Fruit fly (Drosophila melanogaster) whole organism, embryonic: ENCODE measurements around the gene CG3097.

Source experiments
- Ada2b ChIP-seq: fragments of 200-800 bp; sonication (Bioruptor generic); IDR thresholded peaks from 2 replicates; pipeline ENCODE4 v1.3.6; 2022; ENCODE audit warnings: missing biosample characterization, missing genetic modification characterization
- CG10274 ChIP-seq: fragments of 200-800 bp; sonication (Bioruptor generic); optimal IDR thresholded peaks from 3 replicates; lab custom pipeline; 2017; ENCODE audit warnings: missing biosample characterization, mild to moderate bottlenecking, missing genetic modification characterization
- CG10321 ChIP-seq: fragments of 200-800 bp; sonication (Bioruptor generic); IDR thresholded peaks from 2 replicates; pipeline ENCODE4 v1.3.6; 2022; ENCODE audit warnings: missing biosample characterization, missing genetic modification characterization
- CG10431 ChIP-seq: fragments of 200-800 bp; sonication (Bioruptor generic); optimal IDR thresholded peaks from 3 replicates; lab custom pipeline; 2018; ENCODE audit warnings: missing biosample characterization, mild to moderate bottlenecking, missing genetic modification characterization
- CG10543 ChIP-seq: fragments of 200-800 bp; sonication (Bioruptor generic); optimal IDR thresholded peaks from 3 replicates; lab custom pipeline; 2017; ENCODE audit warnings: missing biosample characterization, mild to moderate bottlenecking, missing genetic modification characterization, moderate library complexity
- CG1233 ChIP-seq: fragments of 200-800 bp; sonication (Bioruptor generic); optimal IDR thresholded peaks from 4 replicates; lab custom pipeline; 2018; ENCODE audit warnings: missing biosample characterization, mild to moderate bottlenecking, missing genetic modification characterization
- CG13296 ChIP-seq: fragments of 200-800 bp; sonication (Bioruptor generic); optimal IDR thresholded peaks from 3 replicates; lab custom pipeline; 2018; ENCODE audit warnings: missing biosample characterization, mild to moderate bottlenecking, missing genetic modification characterization
- CG14965 ChIP-seq: fragments of 200-800 bp; sonication (Bioruptor generic); optimal IDR thresholded peaks from 2 replicates; lab custom pipeline; 2016; ENCODE audit warnings: missing biosample characterization, missing genetic modification characterization, borderline replicate concordance
- CG1602 ChIP-seq: fragments of 200-800 bp; sonication (Bioruptor generic); optimal IDR thresholded peaks from 3 replicates; lab custom pipeline; 2016; ENCODE audit warnings: missing biosample characterization, missing genetic modification characterization
- CG17385 ChIP-seq: fragments of 200-800 bp; sonication (Bioruptor generic); optimal IDR thresholded peaks from 3 replicates; lab custom pipeline; 2018; ENCODE audit warnings: missing biosample characterization, mild to moderate bottlenecking, missing genetic modification characterization
- CG17829 ChIP-seq: fragments of 200-800 bp; optimal IDR thresholded peaks from 2 replicates; lab custom pipeline; 2019; ENCODE audit warnings: missing biosample characterization, mild to moderate bottlenecking, missing genetic modification characterization, moderate library complexity
- CG2116 ChIP-seq: fragments of 200-800 bp; sonication (Bioruptor generic); optimal IDR thresholded peaks from 3 replicates; lab custom pipeline; 2018; ENCODE audit warnings: missing biosample characterization, mild to moderate bottlenecking, missing genetic modification characterization
- CG2202 ChIP-seq: fragments of 200-800 bp; sonication (Bioruptor generic); optimal IDR thresholded peaks from 2 replicates; lab custom pipeline; 2018; ENCODE audit warnings: missing biosample characterization, mild to moderate bottlenecking, missing genetic modification characterization
- CG2678 ChIP-seq: fragments of 200-800 bp; sonication (Bioruptor generic); optimal IDR thresholded peaks from 3 replicates; lab custom pipeline; 2019; ENCODE audit warnings: missing biosample characterization, mild to moderate bottlenecking, missing genetic modification characterization, moderate library complexity
- CG33557 ChIP-seq: fragments of 200-800 bp; sonication (Bioruptor generic); optimal IDR thresholded peaks from 2 replicates; lab custom pipeline; 2019; ENCODE audit warnings: missing biosample characterization, mild to moderate bottlenecking, missing genetic modification characterization, moderate library complexity
- CG3838 ChIP-seq: fragments of 200-800 bp; sonication (Bioruptor generic); optimal IDR thresholded peaks from 3 replicates; lab custom pipeline; 2016; ENCODE audit warnings: missing biosample characterization, missing genetic modification characterization
- CG4730 ChIP-seq: fragments of 200-800 bp; sonication (Bioruptor generic); IDR thresholded peaks from 2 replicates; pipeline ENCODE4 v1.3.6; 2022; ENCODE audit warnings: missing biosample characterization, missing genetic modification characterization
- CG7928 ChIP-seq: fragments of 200-800 bp; sonication (Bioruptor generic); optimal IDR thresholded peaks from 2 replicates; lab custom pipeline; 2017; ENCODE audit warnings: missing biosample characterization, mild to moderate bottlenecking, missing genetic modification characterization
- CG8388 ChIP-seq: fragments of 200-800 bp; sonication (Bioruptor generic); optimal IDR thresholded peaks from 2 replicates; lab custom pipeline; 2019; ENCODE audit warnings: missing biosample characterization, mild to moderate bottlenecking, missing genetic modification characterization, moderate library complexity
- CG9797 ChIP-seq: fragments of 200-800 bp; sonication (Bioruptor generic); optimal IDR thresholded peaks from 3 replicates; lab custom pipeline; 2018; ENCODE audit warnings: missing biosample characterization, mild to moderate bottlenecking, missing genetic modification characterization
- Dfd ChIP-seq, 2 experiments: fragments of >200 bp; optimal IDR thresholded peaks; 2 replicates each; lab custom pipeline; 2017; ENCODE audit warnings: missing biosample characterization in 2 of 2, missing genetic modification characterization in 2 of 2
- Dip2 ChIP-seq: fragments of 200-800 bp; sonication (Bioruptor generic); IDR thresholded peaks from 2 replicates; pipeline ENCODE4 v1.3.6; 2022; ENCODE audit warnings: missing biosample characterization, missing genetic modification characterization
- Fer1 ChIP-seq: fragments of 200-800 bp; sonication (Bioruptor generic); optimal IDR thresholded peaks from 2 replicates; lab custom pipeline; 2017; ENCODE audit warnings: missing biosample characterization, mild to moderate bottlenecking, missing genetic modification characterization
- Hr3 ChIP-seq: fragments of 200-800 bp; sonication (Bioruptor generic); optimal IDR thresholded peaks from 3 replicates; lab custom pipeline; 2016; ENCODE audit warnings: missing biosample characterization, missing genetic modification characterization
- Hr39 ChIP-seq: fragments of >200 bp; optimal IDR thresholded peaks from 2 replicates; lab custom pipeline; 2017
- Meics ChIP-seq: fragments of 200-800 bp; sonication (Bioruptor generic); optimal IDR thresholded peaks from 2 replicates; lab custom pipeline; 2017; ENCODE audit warnings: missing biosample characterization, mild to moderate bottlenecking, missing genetic modification characterization
- NfI ChIP-seq: fragments of 200-800 bp; sonication (Bioruptor generic); optimal IDR thresholded peaks from 3 replicates; lab custom pipeline; 2018; ENCODE audit warnings: missing biosample characterization, mild to moderate bottlenecking, missing genetic modification characterization, moderate library complexity
- Opbp ChIP-seq: fragments of 200-800 bp; sonication (Bioruptor generic); IDR thresholded peaks from 3 replicates; pipeline ENCODE4 v1.3.6; 2022; ENCODE audit warnings: missing biosample characterization, missing genetic modification characterization; ENCODE audit not compliant: partially characterized antibody
- Optix ChIP-seq: fragments of 200-800 bp; sonication (Bioruptor generic); IDR thresholded peaks from 3 replicates; pipeline ENCODE4 v1.3.6; 2022; ENCODE audit warnings: missing biosample characterization, missing genetic modification characterization
- Sox100B ChIP-seq: fragments of 200-800 bp; sonication (Bioruptor generic); optimal IDR thresholded peaks from 3 replicates; lab custom pipeline; 2018; ENCODE audit warnings: missing biosample characterization, mild to moderate bottlenecking, missing genetic modification characterization
- Sry-δ ChIP-seq: fragments of 200-800 bp; sonication (Bioruptor generic); optimal IDR thresholded peaks from 2 replicates; lab custom pipeline; 2016; ENCODE audit warnings: missing biosample characterization, missing genetic modification characterization
- Stat92E ChIP-seq, 3 experiments: fragments of >200 bp in 2 of 3; fragments of 200-800 bp in 1 of 3; sonication (Bioruptor generic) in 1 of 3; optimal IDR thresholded peaks; 2 replicates each; lab custom pipeline; 2017 to 2019; ENCODE audit warnings: missing biosample characterization in 3 of 3, missing genetic modification characterization in 3 of 3, mild to moderate bottlenecking in 1 of 3, moderate library complexity in 1 of 3
- ac ChIP-seq: fragments of 200-800 bp; sonication (Bioruptor generic); optimal IDR thresholded peaks from 3 replicates; lab custom pipeline; 2017; ENCODE audit warnings: missing biosample characterization, mild to moderate bottlenecking, missing genetic modification characterization
- br ChIP-seq: fragments of >200 bp; optimal IDR thresholded peaks from 2 replicates; lab custom pipeline; 2017
- cato ChIP-seq: fragments of 200-800 bp; sonication (Bioruptor generic); optimal IDR thresholded peaks from 2 replicates; lab custom pipeline; 2016; ENCODE audit warnings: missing biosample characterization, missing genetic modification characterization, borderline replicate concordance
- ci ChIP-seq: fragments of 200-800 bp; sonication (Bioruptor generic); IDR thresholded peaks from 3 replicates; pipeline ENCODE4 v1.3.6; 2022; ENCODE audit warnings: missing biosample characterization, missing genetic modification characterization
- crp ChIP-seq, 2 experiments: fragments of 200-800 bp; sonication (Bioruptor generic); optimal IDR thresholded peaks; 2 replicates in 1 of 2; 3 replicates in 1 of 2; lab custom pipeline; 2017; ENCODE audit warnings: missing biosample characterization in 2 of 2, missing genetic modification characterization in 2 of 2, mild to moderate bottlenecking in 1 of 2, moderate library complexity in 1 of 2
- fu2 ChIP-seq: fragments of 200-800 bp; sonication (Bioruptor generic); optimal IDR thresholded peaks from 2 replicates; lab custom pipeline; 2016; ENCODE audit warnings: missing biosample characterization, missing genetic modification characterization
- gcm2 ChIP-seq: fragments of 200-800 bp; sonication (Bioruptor generic); optimal IDR thresholded peaks from 2 replicates; lab custom pipeline; 2016; ENCODE audit warnings: missing biosample characterization, missing genetic modification characterization
- h ChIP-seq: fragments of >200 bp; optimal IDR thresholded peaks from 2 replicates; lab custom pipeline; 2017
- insv ChIP-seq, 2 experiments: fragments of 200-800 bp; sonication (Bioruptor generic); optimal IDR thresholded peaks; 3 replicates each; lab custom pipeline; 2016 to 2018; ENCODE audit warnings: missing biosample characterization in 2 of 2, missing genetic modification characterization in 2 of 2
- kay ChIP-seq: fragments of 200-800 bp; sonication (Bioruptor generic); optimal IDR thresholded peaks from 2 replicates; lab custom pipeline; 2016; ENCODE audit warnings: missing biosample characterization, missing genetic modification characterization
- nerfin-1 ChIP-seq: fragments of 200-800 bp; sonication (Bioruptor generic); optimal IDR thresholded peaks from 3 replicates; lab custom pipeline; 2019; ENCODE audit warnings: missing biosample characterization, mild to moderate bottlenecking, missing genetic modification characterization, moderate library complexity
- sisA ChIP-seq: fragments of 200-800 bp; sonication (Bioruptor generic); IDR thresholded peaks from 2 replicates; pipeline ENCODE4 v1.3.6; 2022; ENCODE audit warnings: missing biosample characterization, missing genetic modification characterization
- stc ChIP-seq: fragments of 200-800 bp; sonication (Bioruptor generic); IDR thresholded peaks from 2 replicates; pipeline ENCODE4 v1.3.6; 2022; ENCODE audit warnings: missing biosample characterization, missing genetic modification characterization
- tin ChIP-seq: fragments of 200-800 bp; sonication (Bioruptor generic); optimal IDR thresholded peaks from 3 replicates; lab custom pipeline; 2016; ENCODE audit warnings: missing biosample characterization, missing genetic modification characterization
- toy ChIP-seq: fragments of 200-800 bp; sonication (Bioruptor generic); IDR thresholded peaks from 2 replicates; pipeline ENCODE4 v1.3.6; 2022; ENCODE audit warnings: missing biosample characterization, missing genetic modification characterization
- zfh2 ChIP-seq: fragments of 200-800 bp; sonication (Bioruptor generic); optimal IDR thresholded peaks from 2 replicates; lab custom pipeline; 2016; ENCODE audit warnings: missing biosample characterization, missing genetic modification characterization

The CG3097 gene

DNA sequence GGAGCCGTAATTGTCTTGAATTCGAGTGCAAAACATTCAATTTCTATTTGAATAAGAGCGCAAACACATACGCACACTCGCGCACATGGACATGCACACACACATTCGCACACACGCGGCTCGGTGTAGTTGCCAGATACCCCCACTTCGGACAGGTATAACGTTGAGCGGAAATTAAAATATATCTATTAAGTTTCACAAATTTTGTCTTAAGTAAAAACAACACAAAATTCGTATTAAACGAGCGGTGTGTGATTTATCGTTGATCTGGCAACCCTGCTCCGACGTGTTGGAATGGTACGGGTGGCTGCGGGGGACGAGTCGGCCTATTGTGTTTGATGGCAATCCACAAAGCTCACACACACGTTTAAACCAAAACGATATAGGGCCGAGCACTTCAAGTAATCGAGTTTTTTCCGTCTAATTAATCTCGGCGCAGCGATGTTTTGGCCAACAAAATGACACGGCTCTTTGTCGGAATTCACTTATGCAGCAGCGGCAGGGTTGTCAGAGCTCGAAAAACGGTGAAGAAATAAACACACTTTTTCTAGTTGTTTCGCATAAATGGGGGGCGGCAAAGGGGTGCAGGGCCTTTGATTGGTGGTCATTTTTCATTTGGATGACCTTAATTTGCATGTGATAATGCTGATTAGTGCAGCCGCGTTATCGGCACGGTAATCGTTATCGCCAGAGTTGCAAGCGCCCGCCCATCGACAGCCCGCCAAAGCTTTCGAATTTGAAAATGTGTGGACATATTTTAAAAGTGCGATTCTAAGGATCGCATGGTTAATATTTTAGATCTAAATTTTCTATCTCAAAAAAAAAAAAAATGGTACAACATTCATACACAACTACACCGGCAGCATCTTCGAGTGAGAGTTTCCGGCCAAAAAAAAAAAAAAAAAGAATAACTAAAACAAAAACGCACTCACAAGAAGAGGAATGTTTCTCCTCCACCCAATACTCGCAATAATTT lies 24.5 kb downstream of the CG3097 start (continued):
- TF ChIP-seq CG17385 (peak; percentile 71), CG10543 (peak; percentile 79), CG1602 (GFP tag; lab: Kevin White, UChicago) (peak; percentile 50), Sry-δ (GFP tag; lab: Kevin White, UChicago) (peak; percentile 35), Hr39 (lab: Kevin White, UChicago) (no peak), zfh2 (peak; percentile 64), CG2202 (tag; lab: Kevin White, UChicago) (peak; percentile 37), br (lab: Kevin White, UChicago) (no peak), nerfin-1 (tag; lab: Kevin White, UChicago) (peak; percentile 66), stc (GFP tag; lab: Robert Waterston, UW) (peak; percentile 71), CG10431 (GFP tag; lab: Kevin White, UChicago) (peak; percentile 37), CG17829 (tag; lab: Kevin White, UChicago) (peak; percentile 69), CG8388 (peak; percentile 63), Dfd (GFP tag; optimal IDR thresholded peaks at IDR 0.05; lab: Kevin White, UChicago) (no peak), CG33557 (GFP tag; lab: Kevin White, UChicago) (peak; percentile 44), CG3838 (GFP tag; lab: Kevin White, UChicago) (peak; percentile 4), NfI (GFP tag; lab: Kevin White, UChicago) (peak; percentile 76), CG10274 (GFP tag; lab: Kevin White, UChicago) (peak; percentile 32), sisA (GFP tag; lab: Robert Waterston, UW) (peak; percentile 77), fu2 (GFP tag; lab: Kevin White, UChicago) (peak; percentile 54), CG10321 (peak; percentile 56; the same call in 1 of the 2 replicates), cato (GFP tag; lab: Kevin White, UChicago) (no peak), CG9797 (GFP tag; lab: Kevin White, UChicago) (no peak), crp (GFP tag; optimal IDR thresholded peaks at IDR 0.05; lab: Kevin White, UChicago) (no peak), Dip2 (GFP tag; lab: Robert Waterston, UW) (no peak), CG1233 (GFP tag; lab: Kevin White, UChicago) (peak; percentile 71), Ada2b (GFP tag; lab: Robert Waterston, UW) (peak; percentile 74), Fer1 (GFP tag; lab: Kevin White, UChicago) (peak; percentile 75), ci (GFP tag; lab: Robert Waterston, UW) (peak; percentile 91), Stat92E (GFP tag; optimal IDR thresholded peaks at IDR 0.05; lab: Kevin White, UChicago) (no peak), Optix (GFP tag; lab: Robert Waterston, UW) (peak; percentile 73), toy (GFP tag; lab: Robert Waterston, UW) (no peak; the same call in 1 of the 2 replicates), Hr3 (GFP tag; lab: Kevin White, UChicago) (peak; percentile 34), kay (GFP tag; lab: Kevin White, UChicago) (no peak), gcm2 (GFP tag; lab: Kevin White, UChicago) (peak; percentile 63), CG2116 (GFP tag; lab: Kevin White, UChicago) (peak; percentile 98), Sox100B (GFP tag; lab: Kevin White, UChicago) (peak; percentile 63), CG7928 (no peak), h (lab: Kevin White, UChicago) (no peak), CG14965 (GFP tag; lab: Kevin White, UChicago) (no peak), Opbp (no peak), tin (peak; percentile 42), CG13296 (peak; percentile 74), CG4730 (peak; percentile 60), ac (GFP tag; lab: Kevin White, UChicago) (no peak), CG2678 (tag; lab: Kevin White, UChicago) (peak; percentile 84), Meics (GFP tag; lab: Kevin White, UChicago) (peak; percentile 73), insv (GFP tag; optimal IDR thresholded peaks at IDR 0.05; lab: Kevin White, UChicago) (no peak)
